Worm (Caenorhabditis elegans): ENCODE results near the gene try-13.
A peak's percentile ranks its signal among the peaks of the same experiment; 100 is the strongest.

try-13 gene

DNA sequence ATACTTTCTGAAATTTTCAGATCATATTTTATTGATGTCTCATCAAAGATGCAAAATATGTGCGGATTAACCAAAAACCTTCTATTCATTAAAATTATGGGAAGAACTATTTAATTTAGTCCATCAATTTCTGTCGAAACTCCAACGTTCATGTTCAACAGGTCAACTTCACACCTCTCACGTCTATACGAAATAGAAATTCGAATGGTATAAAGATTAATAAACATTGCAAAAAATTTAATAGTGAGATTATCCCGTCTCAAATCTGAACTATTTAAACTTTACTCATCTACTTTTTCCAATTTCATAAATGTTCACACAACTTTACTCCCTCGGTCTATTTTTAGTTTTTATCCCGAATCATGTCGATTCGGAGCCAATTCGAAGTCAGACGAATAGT is 30.3 kb upstream of the try-13 start, which contains the start of gene R13D7.2:
R13D7.2 (plus strand) TSS at position 301 of the 400 bp plus-strand sequence.
- TF ChIP-seq C17E4.6 (GFP tag; IDR thresholded peaks at IDR 0.05) (no peak), ccch-3 (GFP tag; optimal IDR thresholded peaks at IDR 0.05) (no peak), nhr-90 (tag; optimal IDR thresholded peaks at IDR 0.05) (no peak), pha-4 (tag; optimal IDR thresholded peaks at IDR 0.05) (no peak), mxl-1 (tag; optimal IDR thresholded peaks at IDR 0.05) (no peak), hlh-12 (tag; optimal IDR thresholded peaks at IDR 0.05) (no peak), F57A8.1 (GFP tag; optimal IDR thresholded peaks at IDR 0.05) (no peak), somi-1 (GFP tag; optimal IDR thresholded peaks at IDR 0.05) (no peak), tbp1 (GFP tag; optimal IDR thresholded peaks at IDR 0.05) (no peak), K12H6.12 (tag; optimal IDR thresholded peaks at IDR 0.05) (no peak), B0336.3 (GFP tag; IDR thresholded peaks at IDR 0.05) (no peak)

DNA sequence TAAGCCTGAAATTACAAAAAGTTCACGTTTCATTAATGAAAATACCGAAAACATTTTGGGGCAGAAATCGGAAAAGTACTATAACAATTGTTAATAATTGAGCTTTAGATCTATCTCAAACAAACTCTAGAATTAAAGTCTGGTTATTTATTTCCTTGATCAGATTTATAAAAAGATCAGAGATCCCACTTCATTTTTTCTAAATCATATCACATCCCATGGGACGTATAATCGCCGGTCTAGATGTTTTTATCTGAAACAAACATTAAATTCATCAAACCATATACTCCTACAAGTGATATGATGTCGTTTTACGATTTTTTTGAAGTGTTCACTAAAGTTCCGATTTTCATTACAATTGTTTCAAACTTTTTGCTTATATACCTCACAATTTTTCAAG is 28.2 kb upstream of the try-13 start, which contains the start of gene str-41:
str-41 (plus strand) TSS at position 301 of the 400 bp plus-strand sequence.
- no peak for TF ChIP-seq let-607 (tag; optimal IDR thresholded peaks at IDR 0.05)
- no peak for TF ChIP-seq egrh-3 (GFP tag; IDR thresholded peaks at IDR 0.05)
- TF ChIP-seq ceh-79 (tag; optimal IDR thresholded peaks at IDR 0.05), result no peak
- no peak for TF ChIP-seq nfya-1 (tag; optimal IDR thresholded peaks at IDR 0.05; ENCODE audit: borderline replicate concordance, insufficient read depth)
- TF ChIP-seq hsf-1 (GFP tag; IDR thresholded peaks at IDR 0.05), result no peak
- TF ChIP-seq mel-28 (tag; optimal IDR thresholded peaks at IDR 0.05; ENCODE audit: borderline replicate concordance), result no peak

DNA sequence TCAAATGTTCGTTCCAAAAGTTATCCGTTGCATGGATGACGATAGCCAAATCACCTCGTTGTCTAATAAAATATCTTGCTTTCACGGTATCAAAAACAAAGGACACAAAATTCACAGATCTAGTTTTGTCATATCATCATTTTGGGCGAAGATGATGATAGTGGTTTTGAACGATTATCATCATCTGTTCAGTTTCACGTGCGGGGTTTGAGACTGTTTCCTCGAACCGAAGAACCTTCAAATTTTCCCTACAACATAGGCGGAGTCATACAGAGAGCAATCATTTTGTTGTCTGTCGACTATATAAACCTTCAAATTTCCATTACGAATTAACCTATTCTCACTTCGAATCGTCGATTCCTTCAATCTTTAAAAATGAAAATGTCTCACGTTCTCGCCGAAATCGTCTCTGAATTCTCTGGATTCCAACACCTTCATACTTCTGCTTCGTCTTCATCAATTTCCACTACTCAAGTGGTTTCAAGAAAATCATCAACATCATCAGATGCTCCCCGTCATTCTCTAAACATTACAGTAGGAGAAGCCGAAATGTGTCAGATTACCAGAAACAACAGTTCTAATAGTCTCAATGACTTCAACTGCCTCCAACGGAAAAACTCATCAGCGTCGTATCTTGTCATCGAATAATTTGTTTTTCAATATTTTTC is 26.7 kb upstream of the try-13 start, which contains the start of gene F18E3.11:
F18E3.11 (plus strand) TSS at position 376 of the 668 bp plus-strand sequence.
- TF ChIP-seq snpc-1.3 (tag; optimal IDR thresholded peaks at IDR 0.05; ENCODE audit: insufficient read depth), result no peak
- TF ChIP-seq nfyb-1 (GFP tag; IDR thresholded peaks at IDR 0.05), result no peak
- no peak for TF ChIP-seq F57C9.4 (tag; optimal IDR thresholded peaks at IDR 0.05)
- TF ChIP-seq zim-3 (tag; optimal IDR thresholded peaks at IDR 0.05), result no peak
- peak; percentile 57 for TF ChIP-seq ztf-26 (tag; optimal IDR thresholded peaks at IDR 0.05)
- peak; percentile 48 for TF ChIP-seq lin-40 (tag; optimal IDR thresholded peaks at IDR 0.05)
- no peak for TF ChIP-seq hlh-12 (tag; optimal IDR thresholded peaks at IDR 0.05)
- TF ChIP-seq cebp-2 (GFP tag; IDR thresholded peaks at IDR 0.05), result no peak
- TF ChIP-seq C06A6.2 (GFP tag; conservative IDR thresholded peaks at IDR 0.05), result 0 out of 2 replicates have a peak, but pooled peaks have one; percentile 15
- TF ChIP-seq F37B4.10 (GFP tag; IDR thresholded peaks at IDR 0.05), result no peak
- TF ChIP-seq ama-1 (optimal IDR thresholded peaks at IDR 0.05), result peak; percentile 97
- no peak for TF ChIP-seq ama-1 (GFP tag; optimal IDR thresholded peaks at IDR 0.05)

DNA sequence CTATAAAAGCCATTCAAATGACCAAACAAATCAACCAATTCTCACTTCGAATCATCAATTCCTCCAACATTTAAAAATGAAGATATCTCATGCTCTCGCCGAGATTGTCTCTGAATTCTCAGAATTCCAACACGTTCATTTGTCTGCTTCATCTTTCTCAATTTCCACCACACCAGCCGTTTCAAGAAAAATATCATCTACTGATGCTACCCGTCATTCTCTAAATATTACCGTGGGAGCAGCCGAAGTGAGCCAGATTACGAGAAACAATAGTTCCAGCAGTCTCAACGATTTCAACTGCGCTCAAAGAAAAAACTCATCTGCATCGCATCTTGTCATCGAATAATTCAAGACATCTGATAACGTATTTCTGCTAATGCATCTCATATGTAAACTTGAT is 25.0 kb upstream of the try-13 start, which contains the start of gene F18E3.12:
F18E3.12 (plus strand) TSS at position 77 of the 400 bp plus-strand sequence.
- peak; percentile 94 for TF ChIP-seq ama-1 (optimal IDR thresholded peaks at IDR 0.05)
- TF ChIP-seq ama-1 (GFP tag; optimal IDR thresholded peaks at IDR 0.05), result no peak
- TF ChIP-seq ztf-28 (GFP tag; IDR thresholded peaks at IDR 0.05), result no peak

DNA sequence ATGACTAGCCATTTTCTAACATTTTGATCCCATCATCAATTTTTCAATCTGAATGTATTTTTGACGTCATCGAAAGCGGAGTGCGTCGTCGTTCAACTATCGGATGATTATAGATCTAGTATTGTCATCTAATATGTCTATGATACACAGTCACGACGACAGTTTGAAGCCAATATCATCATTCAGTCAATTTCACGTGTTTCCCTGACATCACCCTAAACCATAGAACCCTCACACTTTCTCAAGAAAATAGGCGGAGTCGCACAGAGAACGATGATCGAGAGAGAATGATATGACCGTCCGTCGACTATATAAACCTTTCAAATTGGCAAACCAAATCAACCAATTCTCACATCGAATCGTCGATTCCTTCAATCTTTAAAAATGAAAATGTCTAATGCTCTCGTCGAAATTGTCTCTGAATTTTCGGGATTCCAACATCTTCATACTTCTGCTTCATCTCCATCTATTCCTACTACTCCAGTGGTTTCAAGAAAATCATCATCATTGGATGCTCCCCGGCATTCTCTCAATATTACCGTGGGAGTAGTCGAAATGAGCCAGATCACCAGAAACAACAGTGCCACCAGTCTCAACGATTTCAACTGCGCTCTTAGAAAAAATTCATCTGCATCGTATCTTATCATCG is 24.0 kb upstream of the try-13 start, which contains the start of gene F18E3.13:
F18E3.13 (plus strand) TSS at position 385 of the 649 bp plus-strand sequence.
- peak; percentile 69 for TF ChIP-seq atf-7 (tag; optimal IDR thresholded peaks at IDR 0.05)
- TF ChIP-seq chd-7 (tag; optimal IDR thresholded peaks at IDR 0.05), result peak; percentile 7
- 0 out of 2 replicates have a peak, but pooled peaks have one; percentile 33 for TF ChIP-seq Y53G8AR.9 (GFP tag; conservative IDR thresholded peaks at IDR 0.05)
- no peak for TF ChIP-seq Y67H2A.10 (GFP tag; conservative IDR thresholded peaks at IDR 0.05)
- TF ChIP-seq nfyb-1 (GFP tag; IDR thresholded peaks at IDR 0.05), result peak; percentile 74
- peak; percentile 43 for TF ChIP-seq ZK185.1 (tag; optimal IDR thresholded peaks at IDR 0.05; ENCODE audit: poor library complexity, severe bottlenecking)
- TF ChIP-seq K11D2.4 (GFP tag; IDR thresholded peaks at IDR 0.05), result 0 out of 2 replicates have a peak, but pooled peaks have one; percentile 13
- no peak for TF ChIP-seq nhr-80 (tag; optimal IDR thresholded peaks at IDR 0.05)
- TF ChIP-seq hrde-1 (tag; optimal IDR thresholded peaks at IDR 0.05; ENCODE audit: borderline replicate concordance), result no peak
- TF ChIP-seq somi-1 (GFP tag; optimal IDR thresholded peaks at IDR 0.05), result peak; percentile 76
- TF ChIP-seq C06A6.2 (GFP tag; conservative IDR thresholded peaks at IDR 0.05), result peak; percentile 34; the same call in 1 of the 2 replicates
- 0 out of 2 replicates have a peak, but pooled peaks have one; percentile 27 for TF ChIP-seq lin-26 (GFP tag; IDR thresholded peaks at IDR 0.05)
- peak; percentile 96 for TF ChIP-seq ama-1 (optimal IDR thresholded peaks at IDR 0.05)
- no peak for TF ChIP-seq ama-1 (GFP tag; optimal IDR thresholded peaks at IDR 0.05)
- peak; percentile 21 for TF ChIP-seq F22D6.2 (tag; optimal IDR thresholded peaks at IDR 0.05)
- TF ChIP-seq lin-40 (tag; optimal IDR thresholded peaks at IDR 0.05), result peak; percentile 35
- TF ChIP-seq ztf-26 (tag; optimal IDR thresholded peaks at IDR 0.05), result peak; percentile 79
